Worm (Caenorhabditis elegans): ENCODE measurements around the gene srx-46.

srx-46 gene

DNA sequence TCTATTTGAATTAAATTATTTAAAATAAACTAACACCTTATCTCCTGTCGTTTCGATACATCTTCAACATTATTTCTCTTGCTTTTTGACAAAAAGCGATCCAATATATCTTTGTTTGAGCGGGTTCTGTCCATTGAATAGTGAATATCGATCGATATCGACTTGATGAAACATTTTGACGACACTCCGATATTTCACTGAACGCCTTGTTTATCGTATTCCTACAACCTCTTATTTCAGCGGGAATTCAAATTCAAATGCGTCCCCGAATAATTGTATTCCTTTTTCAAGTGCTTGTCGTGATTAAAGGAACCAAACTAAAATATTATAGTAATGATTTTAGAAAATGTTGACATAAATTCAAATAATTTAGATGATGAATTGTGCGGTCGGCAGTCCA lies 6.2 kb upstream of the srx-46 start, which contains the start of the genes K07B1.7 and try-5 (continued):
- TF ChIP-seq ama-1 (optimal IDR thresholded peaks at IDR 0.05) (peak; percentile 10), nhr-90 (tag; optimal IDR thresholded peaks at IDR 0.05; ENCODE audit: poor library complexity) (peak; percentile 16), lin-13 (GFP tag; optimal IDR thresholded peaks at IDR 0.05) (peak; percentile 61), dsc-1 (tag; optimal IDR thresholded peaks at IDR 0.05) (peak; percentile 48), pqm-1 (tag; optimal IDR thresholded peaks at IDR 0.05) (no peak), alr-1 (tag; optimal IDR thresholded peaks at IDR 0.05; ENCODE audit: borderline replicate concordance) (no peak), pag-3 (tag; optimal IDR thresholded peaks at IDR 0.05; ENCODE audit: borderline replicate concordance, insufficient read depth) (no peak), rnt-1 (tag; optimal IDR thresholded peaks at IDR 0.05) (peak; percentile 74), dpl-1 (GFP tag; optimal IDR thresholded peaks at IDR 0.05) (peak; percentile 96 to 98 (median 96)), lsy-2 (tag; optimal IDR thresholded peaks at IDR 0.05) (peak; percentile 70 to 90), sptf-1 (tag; optimal IDR thresholded peaks at IDR 0.05) (no peak), grh-1 (GFP tag; IDR thresholded peaks at IDR 0.05) (no peak), fos-1 (tag; optimal IDR thresholded peaks at IDR 0.05) (no peak), jun-1 (tag; optimal IDR thresholded peaks at IDR 0.05) (peak; percentile 12), pax-3 (tag; optimal IDR thresholded peaks at IDR 0.05) (no peak), elt-2 (tag; optimal IDR thresholded peaks at IDR 0.05) (no peak), nhr-85 (tag) (peak; percentile 69), egl-13 (tag; optimal IDR thresholded peaks at IDR 0.05) (peak; percentile 25), irx-1 (tag; optimal IDR thresholded peaks at IDR 0.05) (peak; percentile 8), aly-2 (tag; optimal IDR thresholded peaks at IDR 0.05) (no peak), hlh-17 (GFP tag; optimal IDR thresholded peaks at IDR 0.05; ENCODE audit: borderline replicate concordance) (no peak), fkh-4 (tag; optimal IDR thresholded peaks at IDR 0.05; ENCODE audit: borderline replicate concordance) (no peak), tbx-2 (tag; optimal IDR thresholded peaks at IDR 0.05) (peak; percentile 58), lin-14 (GFP tag; optimal IDR thresholded peaks at IDR 0.05) (peak; percentile 68), lin-15B (tag; optimal IDR thresholded peaks at IDR 0.05) (peak; percentile 24), nhr-237 (tag; optimal IDR thresholded peaks at IDR 0.05) (no peak), nhr-76 (tag; optimal IDR thresholded peaks at IDR 0.05) (no peak), mef-2 (tag; optimal IDR thresholded peaks at IDR 0.05) (no peak), sup-37 (GFP tag; optimal IDR thresholded peaks at IDR 0.05) (no peak), elt-3 (tag; optimal IDR thresholded peaks at IDR 0.05) (peak in 2 of 6 experiments; percentile 0 to 46), nhr-12 (tag; optimal IDR thresholded peaks at IDR 0.05) (no peak), nhr-11 (tag; optimal IDR thresholded peaks at IDR 0.05) (peak; percentile 36), efl-1 (optimal IDR thresholded peaks at IDR 0.05) (peak; percentile 91 to 96), efl-1 (GFP tag; optimal IDR thresholded peaks at IDR 0.05 in 1 of 2) (peak; percentile 97 to 99), sox-4 (tag; optimal IDR thresholded peaks at IDR 0.05) (no peak), nhr-19 (GFP tag; conservative IDR thresholded peaks at IDR 0.05) (peak; percentile 53), unc-30 (tag; optimal IDR thresholded peaks at IDR 0.05) (no peak), tlp-1 (tag; optimal IDR thresholded peaks at IDR 0.05) (no peak), nhr-47 (tag; optimal IDR thresholded peaks at IDR 0.05) (peak; percentile 76), egl-27 (tag; optimal IDR thresholded peaks at IDR 0.05) (no peak), xbp-1 (tag; optimal IDR thresholded peaks at IDR 0.05) (peak; percentile 68), isw-1 (GFP tag; IDR thresholded peaks at IDR 0.05) (peak; percentile 39), ces-1 (GFP tag; optimal IDR thresholded peaks at IDR 0.05) (no peak), fkh-8 (tag; optimal IDR thresholded peaks at IDR 0.05) (peak; percentile 43), C04F5.9 (tag; optimal IDR thresholded peaks at IDR 0.05) (no peak), lin-39 (tag; optimal IDR thresholded peaks at IDR 0.05) (no peak), efl-3 (GFP tag; optimal IDR thresholded peaks at IDR 0.05) (no peak), ztf-11 (tag; optimal IDR thresholded peaks at IDR 0.05) (no peak), nhr-77 (tag; optimal IDR thresholded peaks at IDR 0.05) (peak; percentile 24), zip-4 (GFP tag; optimal IDR thresholded peaks at IDR 0.05) (no peak), C16A3.4 (tag; optimal IDR thresholded peaks at IDR 0.05) (peak; percentile 82), nhr-84 (tag; optimal IDR thresholded peaks at IDR 0.05) (no peak), unc-130 (tag; optimal IDR thresholded peaks at IDR 0.05) (no peak)
